Worm (Caenorhabditis elegans): ENCODE data around the gene C09H10.9.
A peak's percentile ranks its signal among the peaks of the same experiment; 100 is the strongest.

Gene C09H10.9

ce11 chrII:11153080-11153479 is 48.8 kb downstream of the C09H10.9 start:
- TF ChIP-seq lsy-2 (tag; optimal IDR thresholded peaks at IDR 0.05): no peak
- no peak for TF ChIP-seq peb-1 (tag; optimal IDR thresholded peaks at IDR 0.05)
- peak; percentile 55 for TF ChIP-seq fos-1 (tag; optimal IDR thresholded peaks at IDR 0.05)
- no peak for TF ChIP-seq ztf-1 (GFP tag; conservative IDR thresholded peaks at IDR 0.05)
- TF ChIP-seq elt-3 (tag; optimal IDR thresholded peaks at IDR 0.05): no peak
- no peak for TF ChIP-seq nhr-11 (tag; optimal IDR thresholded peaks at IDR 0.05)
- no peak for TF ChIP-seq mdl-1 (tag; optimal IDR thresholded peaks at IDR 0.05)
- peak; percentile 33 for TF ChIP-seq sma-9 (GFP tag; optimal IDR thresholded peaks at IDR 0.05)
- TF ChIP-seq sma-9 (tag; optimal IDR thresholded peaks at IDR 0.05): no peak

- TF ChIP-seq blmp-1 (tag; optimal IDR thresholded peaks at IDR 0.05; ENCODE audit: insufficient read depth) (peak; percentile 13), lin-11 (tag; optimal IDR thresholded peaks at IDR 0.05) (no peak), nhr-11 (tag; optimal IDR thresholded peaks at IDR 0.05) (no peak), peb-1 (tag; optimal IDR thresholded peaks at IDR 0.05) (no peak), F13H6.1 (tag; optimal IDR thresholded peaks at IDR 0.05) (no peak), ztf-1 (GFP tag; conservative IDR thresholded peaks at IDR 0.05) (no peak), ztf-4 (tag; optimal IDR thresholded peaks at IDR 0.05) (no peak), mab-5 (tag; optimal IDR thresholded peaks at IDR 0.05) (no peak), sma-3 (GFP tag; optimal IDR thresholded peaks at IDR 0.05) (no peak), ama-1 (optimal IDR thresholded peaks at IDR 0.05) (no peak), elt-3 (tag; optimal IDR thresholded peaks at IDR 0.05) (no peak), Y55F3AM.14 (GFP tag; optimal IDR thresholded peaks at IDR 0.05) (no peak), lsy-2 (tag; optimal IDR thresholded peaks at IDR 0.05) (no peak), ZK546.5 (tag; optimal IDR thresholded peaks at IDR 0.05) (no peak), fos-1 (tag; optimal IDR thresholded peaks at IDR 0.05) (peak; percentile 68), nhr-25 (tag; optimal IDR thresholded peaks at IDR 0.05) (no peak), unc-39 (tag; optimal IDR thresholded peaks at IDR 0.05) (no peak)
Observed at ce11 chrII:11153800-11154199, 49.5 kb downstream of the C09H10.9 start.

- no peak for TF ChIP-seq nhr-21 (tag; optimal IDR thresholded peaks at IDR 0.05)
- peak; percentile 14 for TF ChIP-seq crh-2 (tag; optimal IDR thresholded peaks at IDR 0.05)
Observed at ce11 chrII:11154957-11155356, 50.7 kb downstream of the C09H10.9 start.

- TF ChIP-seq fos-1 (tag; optimal IDR thresholded peaks at IDR 0.05) (peak; percentile 8), sem-4 (tag; optimal IDR thresholded peaks at IDR 0.05) (no peak)
Observed at ce11 chrII:11155400-11155799, 51.1 kb downstream of the C09H10.9 start.
